Fruit fly (Drosophila melanogaster): Measurements from ENCODE around the gene cher.

DNA sequence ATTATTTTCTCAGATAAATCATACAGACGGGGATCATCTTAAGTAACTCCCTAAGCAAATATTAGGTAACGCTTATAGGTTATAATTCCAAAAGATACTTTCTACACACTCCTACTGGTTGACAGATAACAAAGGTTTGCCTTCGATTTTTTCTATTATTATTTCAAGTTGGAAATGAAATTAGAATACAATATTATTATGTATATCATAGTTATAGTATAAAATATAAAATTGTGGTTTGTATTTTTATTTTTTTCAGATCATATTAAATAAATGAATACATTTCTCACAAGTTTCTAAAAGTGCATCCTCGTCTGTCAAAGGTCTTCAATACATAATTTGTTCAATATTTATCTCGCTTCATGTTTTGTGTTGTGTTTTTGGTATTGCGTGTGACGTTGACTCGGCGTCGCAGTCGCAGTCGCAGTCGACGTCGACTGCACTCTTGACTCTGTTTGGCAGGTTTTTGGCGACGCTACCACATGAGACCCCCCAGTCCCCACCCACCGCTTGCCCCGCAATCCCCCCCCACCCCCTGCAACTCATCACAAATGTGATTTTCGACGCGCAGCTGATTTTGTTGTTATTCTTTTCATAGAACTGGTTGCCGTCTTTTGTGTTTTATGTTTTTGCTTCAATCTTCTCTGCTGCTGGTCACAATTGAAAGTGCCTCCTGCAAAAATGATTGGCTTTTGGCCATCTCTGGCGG, 2.2 kb downstream of the cher start:
- TF ChIP-seq CTCF (optimal IDR thresholded peaks at IDR 0.05) (no peak), CG8478 (optimal IDR thresholded peaks at IDR 0.05) (no peak)

All from S2 (cell line).